Worm (Caenorhabditis elegans) whole organism, L4/young adult: ENCODE results near the gene C55A6.11.

Experiments
- W03F9.2 ChIP-seq: fragments of 150-350 bp; optimal IDR thresholded peaks from 2 replicates; lab custom pipeline; 2014; ENCODE audit warnings: missing biosample characterization, missing genetic modification characterization
- dao-5 ChIP-seq: sonication (generic microtip); optimal IDR thresholded peaks from 2 replicates; lab custom pipeline; 2016; ENCODE audit warnings: missing genotype, missing genetic modification characterization, moderate library complexity, missing compliant biosample characterization
- him-1 ChIP-seq: sonication (generic microtip); optimal IDR thresholded peaks from 2 replicates; lab custom pipeline; 2016; ENCODE audit warnings: missing genotype, missing genetic modification reagents, missing genetic modification characterization, missing compliant biosample characterization

DNA sequence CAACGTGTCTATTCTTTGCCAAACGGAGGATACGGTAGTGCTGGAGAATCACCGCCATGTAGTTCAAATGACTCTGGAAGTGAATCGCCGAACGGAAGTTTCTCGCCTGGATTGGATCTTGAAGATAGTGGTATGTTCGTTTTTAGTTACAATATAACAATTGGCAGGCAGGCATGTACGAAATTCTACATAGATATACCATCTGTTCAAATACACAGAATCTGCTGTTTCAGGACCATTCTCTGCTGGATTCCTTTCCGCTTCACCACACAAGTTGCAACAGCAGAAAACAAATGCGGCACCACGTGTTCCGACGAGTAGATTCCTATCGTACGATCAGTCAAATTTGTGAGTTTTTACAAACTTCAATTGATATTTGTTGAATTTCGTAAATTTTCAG lies 19.2 kb downstream of the C55A6.11 start:
- TF ChIP-seq dao-5 (tag; lab: Kevin White, UChicago) (no peak), him-1 (tag; lab: Kevin White, UChicago) (no peak), W03F9.2 (tag; lab: Kevin White, UChicago) (no peak)
